Worm (Caenorhabditis elegans): ENCODE data around the gene R08A2.9.

- TF ChIP-seq ceh-79 (tag; optimal IDR thresholded peaks at IDR 0.05) (no peak), ama-1 (optimal IDR thresholded peaks at IDR 0.05) (no peak), ama-1 (GFP tag; optimal IDR thresholded peaks at IDR 0.05) (no peak), nfya-1 (tag; optimal IDR thresholded peaks at IDR 0.05; ENCODE audit: borderline replicate concordance, insufficient read depth) (no peak), tbx-9 (tag; optimal IDR thresholded peaks at IDR 0.05; ENCODE audit: borderline replicate concordance) (no peak), Y67H2A.10 (GFP tag; conservative IDR thresholded peaks at IDR 0.05) (no peak)
Measured at ce11 chrV:14682870-14683269, 25.2 kb upstream of the R08A2.9 start.
